Worm (Caenorhabditis elegans): Measurements from ENCODE around the gene F48B9.8.

- no peak for TF ChIP-seq T22C8.4 (GFP tag; IDR thresholded peaks at IDR 0.05)
- no peak for TF ChIP-seq ztf-29 (GFP tag; IDR thresholded peaks at IDR 0.05)
- no peak for TF ChIP-seq flt-1 (GFP tag; IDR thresholded peaks at IDR 0.05)
These were observed 12.7 kb upstream of the F48B9.8 start for ce11 chrX:2188885-2189284.

Measured in whole organism, midembryonic.